Fruit fly (Drosophila melanogaster) whole organism: ENCODE measurements around the gene Sps2.

Experiments
- CG8478 ChIP-seq: fragments of >200 bp; optimal IDR thresholded peaks from 2 replicates; lab custom pipeline; 2018; ENCODE audit warnings: inconsistent platforms
- Dll ChIP-seq: fragments of >200 bp; optimal IDR thresholded peaks from 2 replicates; lab custom pipeline; 2017
- EcR ChIP-seq, 2 experiments: fragments of >200 bp; optimal IDR thresholded peaks; 2 replicates each; lab custom pipeline; 2017; ENCODE audit warnings: missing biosample characterization in 2 of 2, missing genetic modification characterization in 2 of 2, missing genetic modification reagents in 2 of 2
- pan ChIP-seq: fragments of >200 bp; optimal IDR thresholded peaks from 2 replicates; lab custom pipeline; 2017
- psq ChIP-seq: fragments of >200 bp; optimal IDR thresholded peaks from 2 replicates; lab custom pipeline; 2017
- usp ChIP-seq: fragments of >200 bp; optimal IDR thresholded peaks from 2 replicates; lab custom pipeline; 2017; ENCODE audit warnings: missing biosample characterization, missing genetic modification characterization, mixed read lengths

DNA sequence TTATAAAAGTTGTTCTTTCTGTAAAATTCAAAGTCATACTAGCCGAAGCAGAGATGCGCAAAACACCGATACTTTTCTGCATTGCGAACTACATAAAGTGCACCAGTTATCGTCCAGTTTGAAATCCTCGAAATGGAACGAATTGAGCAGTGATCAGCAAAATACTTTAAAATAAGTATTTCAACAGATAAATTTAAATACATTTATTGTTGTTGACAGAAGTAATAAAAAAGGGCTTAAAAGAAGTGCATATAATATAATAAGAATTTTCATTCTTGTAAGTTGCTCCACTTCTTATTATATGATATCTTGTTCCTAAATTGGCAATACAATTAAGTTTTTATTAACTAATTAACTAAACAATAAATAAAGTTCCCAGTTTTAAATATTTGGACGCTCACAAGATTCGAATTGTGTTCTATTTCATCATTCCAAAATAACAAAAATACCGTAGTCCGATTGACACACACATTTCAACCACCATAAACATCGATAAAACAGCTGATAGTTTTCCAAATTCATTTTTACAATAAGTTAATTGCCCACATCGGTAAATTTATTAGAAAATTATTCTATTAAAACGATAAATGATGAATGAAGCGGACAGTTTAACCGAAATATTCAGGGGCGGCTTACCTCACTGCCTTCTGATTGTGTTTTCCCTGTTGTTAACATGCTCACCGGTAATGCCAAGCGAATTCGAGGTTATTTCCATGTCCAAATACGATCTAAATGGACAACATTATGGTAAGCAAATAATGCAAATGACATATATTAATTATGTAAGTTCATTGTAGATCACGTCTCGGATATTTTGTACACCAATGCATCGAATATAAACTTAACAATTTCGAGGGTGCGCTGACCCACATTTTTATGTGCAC is 27.8 kb upstream of the Sps2 start, which contains the start of the genes Usp14 and CG4972:
- TF ChIP-seq pan (lab: Kevin White, UChicago) (no peak), psq (lab: Kevin White, UChicago) (no peak), Dll (no peak), usp (GFP tag; lab: Kevin White, UChicago) (no peak), CG8478 (lab: Kevin White, UChicago) (no peak), EcR (GFP tag; optimal IDR thresholded peaks at IDR 0.05; lab: Kevin White, UChicago) (no peak)
